Worm (Caenorhabditis elegans): ENCODE measurements around the gene fipr-9.

ce11 chrV:10244018-10244720 is 22.7 kb downstream of the fipr-9 start:
- TF ChIP-seq fkh-10 (GFP tag; optimal IDR thresholded peaks at IDR 0.05) (no peak), efl-1 (optimal IDR thresholded peaks at IDR 0.05) (no peak), efl-1 (GFP tag; optimal IDR thresholded peaks at IDR 0.05 in 1 of 2) (no peak), lir-3 (tag; optimal IDR thresholded peaks at IDR 0.05; ENCODE audit: poor library complexity) (no peak), dsc-1 (tag; optimal IDR thresholded peaks at IDR 0.05) (peak; percentile 73), aly-2 (tag; optimal IDR thresholded peaks at IDR 0.05) (no peak)

Measured in whole organism, L1 larva.